Fruit fly (Drosophila melanogaster) whole organism, embryonic: Measurements from ENCODE around the gene PolG2.

Experiments
- Aef1 ChIP-seq: fragments of 200-800 bp; sonication (Bioruptor generic); IDR thresholded peaks from 3 replicates; pipeline ENCODE4 v1.3.6; 2022; ENCODE audit warnings: missing biosample characterization, missing genetic modification characterization
- CG4360 ChIP-seq: fragments of 200-800 bp; sonication (Bioruptor generic); IDR thresholded peaks from 2 replicates; pipeline ENCODE4 v1.3.6; 2022; ENCODE audit warnings: missing biosample characterization, missing genetic modification characterization
- CG4404 ChIP-seq: fragments of 200-800 bp; sonication (Bioruptor generic); IDR thresholded peaks from 2 replicates; pipeline ENCODE4 v1.3.6; 2022; ENCODE audit warnings: missing biosample characterization, missing genetic modification characterization
- H15 ChIP-seq: fragments of 200-800 bp; sonication (Bioruptor generic); IDR thresholded peaks from 3 replicates; pipeline ENCODE4 v1.3.6; 2022; ENCODE audit warnings: missing biosample characterization, missing genetic modification characterization
- Hmr ChIP-seq: fragments of 200-800 bp; sonication (Bioruptor generic); optimal IDR thresholded peaks from 3 replicates; lab custom pipeline; 2017; ENCODE audit warnings: mild to moderate bottlenecking, missing biosample characterization, missing genetic modification reagents, missing genetic modification characterization
- MESR4 ChIP-seq: fragments of 200-800 bp; sonication (Bioruptor generic); optimal IDR thresholded peaks from 2 replicates; lab custom pipeline; 2018; ENCODE audit warnings: missing biosample characterization, mild to moderate bottlenecking, missing genetic modification characterization, moderate library complexity
- Sry-δ ChIP-seq: fragments of 200-800 bp; sonication (Bioruptor generic); optimal IDR thresholded peaks from 2 replicates; lab custom pipeline; 2016; ENCODE audit warnings: missing biosample characterization, missing genetic modification characterization
- dpn ChIP-seq, 2 experiments: fragments of 200-800 bp; sonication (Bioruptor generic); optimal IDR thresholded peaks; 3 replicates each; lab custom pipeline; 2016; ENCODE audit warnings: missing biosample characterization in 2 of 2, missing genetic modification characterization in 2 of 2
- emc ChIP-seq: fragments of 200-800 bp; sonication (Bioruptor generic); optimal IDR thresholded peaks from 2 replicates; lab custom pipeline; 2016; ENCODE audit warnings: missing biosample characterization, missing genetic modification characterization
- gem ChIP-seq: fragments of 200-800 bp; sonication (Bioruptor generic); optimal IDR thresholded peaks from 2 replicates; lab custom pipeline; 2019; ENCODE audit warnings: missing biosample characterization, mild to moderate bottlenecking, missing genetic modification characterization, moderate library complexity
- pan ChIP-seq, 4 experiments: fragments of >200 bp in 3 of 4; fragments of 200-800 bp in 1 of 4; sonication (Bioruptor generic) in 1 of 4; optimal IDR thresholded peaks in 3 of 4; IDR thresholded peaks in 1 of 4; 2 replicates each; pipeline versions ENCODE4 v1.3.6 to Lab custom; 2017 to 2022; ENCODE audit warnings: missing biosample characterization in 2 of 4, missing genetic modification characterization in 2 of 4, mixed read lengths in 1 of 4
- pb ChIP-seq: fragments of 200-800 bp; sonication (Bioruptor generic); optimal IDR thresholded peaks from 3 replicates; lab custom pipeline; 2016; ENCODE audit warnings: missing biosample characterization, missing genetic modification characterization
- wek ChIP-seq: fragments of 200-800 bp; sonication (Bioruptor generic); optimal IDR thresholded peaks from 3 replicates; lab custom pipeline; 2018; ENCODE audit warnings: missing biosample characterization, mild to moderate bottlenecking, missing genetic modification characterization, moderate library complexity

DNA sequence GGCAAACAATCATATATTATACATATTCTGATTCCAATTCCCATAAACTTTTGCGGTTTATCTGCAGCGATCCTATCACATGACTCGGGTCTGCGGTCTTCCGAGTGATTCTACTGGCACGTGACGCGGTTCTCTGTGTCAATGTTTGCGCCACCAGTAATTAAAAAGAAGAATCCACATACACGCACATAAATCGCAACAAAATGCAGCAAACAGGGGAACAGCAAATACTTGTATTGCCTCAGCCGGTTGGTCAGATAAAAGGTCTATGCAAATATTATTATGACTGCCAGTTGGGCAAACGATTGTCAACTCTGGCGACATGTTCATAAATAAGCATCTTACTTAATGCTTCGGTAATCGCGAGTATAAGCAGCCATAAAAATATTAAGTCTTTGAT lies 24.9 kb downstream of the PolG2 start:
- TF ChIP-seq wek (GFP tag; lab: Kevin White, UChicago) (no peak), CG4360 (GFP tag; lab: Robert Waterston, UW) (no peak), gem (tag; lab: Kevin White, UChicago) (no peak), pan (optimal IDR thresholded peaks at IDR 0.05; lab: Kevin White, UChicago) (no peak), pan (GFP tag; optimal IDR thresholded peaks at IDR 0.05 in 1 of 2, IDR thresholded peaks at IDR 0.05 in 1 of 2) (no peak), Hmr (no peak), CG4404 (GFP tag; lab: Robert Waterston, UW) (no peak), Aef1 (GFP tag; lab: Robert Waterston, UW) (no peak), pb (GFP tag; lab: Kevin White, UChicago) (no peak), dpn (GFP tag; optimal IDR thresholded peaks at IDR 0.05; lab: Kevin White, UChicago) (no peak), MESR4 (no peak), Sry-δ (GFP tag; lab: Kevin White, UChicago) (no peak), H15 (no peak), emc (no peak)
